Worm (Caenorhabditis elegans) whole organism, L4 larva: ENCODE data around the gene sre-26.

Experiments used
- F10B5.3 ChIP-seq: sonication (generic microtip); optimal IDR thresholded peaks from 2 replicates; lab custom pipeline; 2016; ENCODE audit warnings: mild to moderate bottlenecking, missing genetic modification characterization, missing compliant biosample characterization
- T26A8.4 ChIP-seq: fragments of 200-800 bp; sonication (Bioruptor generic); IDR thresholded peaks from 2 replicates; pipeline ENCODE4 v1.3.6; 2022; ENCODE audit warnings: missing genetic modification characterization, missing compliant biosample characterization
- Y48G9A.11 ChIP-seq: fragments of 200-800 bp; sonication (Bioruptor generic); IDR thresholded peaks from 2 replicates; pipeline ENCODE4 v1.3.6; 2022; ENCODE audit warnings: missing genetic modification reagents, missing genetic modification characterization, missing compliant biosample characterization
- Y75B8A.6 ChIP-seq: fragments of 200-800 bp; sonication (Bioruptor generic); IDR thresholded peaks from 2 replicates; pipeline ENCODE4 v1.3.6; 2022; ENCODE audit warnings: missing genetic modification reagents, missing genetic modification characterization, missing compliant biosample characterization
- ZK337.2 ChIP-seq: fragments of 200-800 bp; sonication (Bioruptor generic); IDR thresholded peaks from 2 replicates; pipeline ENCODE4 v1.3.6; 2022; ENCODE audit warnings: missing genetic modification reagents, missing genetic modification characterization, missing compliant biosample characterization
- aha-1 ChIP-seq: fragments of 150-350 bp; peaks from one replicate; lab custom pipeline; 2014; ENCODE audit warnings: missing biosample characterization, missing genetic modification characterization
- ceh-28 ChIP-seq: fragments of 150-350 bp; optimal IDR thresholded peaks from 2 replicates; lab custom pipeline; 2014; ENCODE audit warnings: missing biosample characterization, missing genetic modification reagents, missing genetic modification characterization
- ceh-82 ChIP-seq: sonication (generic microtip); optimal IDR thresholded peaks from 2 replicates; lab custom pipeline; 2017; ENCODE audit warnings: missing biosample characterization, missing genetic modification characterization
- ctbp-1 ChIP-seq: fragments of 200-800 bp; sonication (Bioruptor generic); IDR thresholded peaks from 2 replicates; pipeline ENCODE4 v1.3.6; 2022; ENCODE audit warnings: missing genetic modification reagents, missing genetic modification characterization, missing compliant biosample characterization
- daf-16 ChIP-seq, 3 experiments: sonication (generic microtip); optimal IDR thresholded peaks; 2 replicates each; lab custom pipeline; 2016 to 2017; ENCODE audit warnings: missing genetic modification characterization in 3 of 3, missing genetic modification reagents in 3 of 3, mild to moderate bottlenecking in 2 of 3, missing compliant biosample characterization in 2 of 3, missing biosample characterization in 1 of 3, moderate library complexity in 1 of 3
- dpl-1 ChIP-seq: fragments of 150-350 bp; optimal IDR thresholded peaks from 2 replicates; lab custom pipeline; 2014; ENCODE audit warnings: missing biosample characterization, missing genetic modification reagents, missing genetic modification characterization
- duxl-1 ChIP-seq: sonication (generic microtip); optimal IDR thresholded peaks from 2 replicates; lab custom pipeline; 2016; ENCODE audit warnings: mild to moderate bottlenecking, missing genetic modification characterization, moderate library complexity, missing compliant biosample characterization; ENCODE audit not compliant: poor library complexity
- egl-27 ChIP-seq: sonication (generic microtip); optimal IDR thresholded peaks from 3 replicates; lab custom pipeline; 2017; ENCODE audit warnings: missing biosample characterization, missing genetic modification reagents, missing genetic modification characterization
- egl-43 ChIP-seq: fragments of 200-800 bp; sonication (Bioruptor generic); IDR thresholded peaks from 2 replicates; pipeline ENCODE4 v1.3.6; 2022; ENCODE audit warnings: missing genetic modification reagents, missing genetic modification characterization, missing compliant biosample characterization
- hif-1 ChIP-seq, 2 experiments: sonication (generic microtip); optimal IDR thresholded peaks; 2 replicates each; lab custom pipeline; 2016 to 2017; ENCODE audit warnings: missing compliant biosample characterization in 2 of 2, missing genetic modification characterization in 2 of 2, missing genetic modification reagents in 2 of 2, missing genotype in 2 of 2, mild to moderate bottlenecking in 1 of 2
- hmg-1.1 ChIP-seq: fragments of 200-800 bp; sonication (Bioruptor generic); IDR thresholded peaks from 2 replicates; pipeline ENCODE4 v1.3.6; 2022; ENCODE audit warnings: missing genetic modification reagents, missing genetic modification characterization, missing compliant biosample characterization
- jun-1 ChIP-seq: fragments of 150-350 bp; optimal IDR thresholded peaks from 2 replicates; lab custom pipeline; 2014; ENCODE audit warnings: missing biosample characterization, missing genetic modification reagents, missing genetic modification characterization
- lin-39 ChIP-seq: fragments of 150-350 bp; optimal IDR thresholded peaks from 2 replicates; lab custom pipeline; 2014; ENCODE audit warnings: missing biosample characterization, missing genetic modification reagents, missing genetic modification characterization
- lir-3 ChIP-seq: sonication (generic microtip); optimal IDR thresholded peaks from 2 replicates; lab custom pipeline; 2016; ENCODE audit warnings: mild to moderate bottlenecking, missing genetic modification characterization, missing compliant biosample characterization
- lsy-2 ChIP-seq, 2 experiments: fragments of 150-350 bp in 1 of 2; sonication (generic microtip) in 1 of 2; optimal IDR thresholded peaks; 2 replicates each; lab custom pipeline; 2014 to 2017; ENCODE audit warnings: missing biosample characterization in 2 of 2, missing genetic modification characterization in 2 of 2
- mdt-29 ChIP-seq: fragments of 200-800 bp; sonication (Bioruptor generic); IDR thresholded peaks from 2 replicates; pipeline ENCODE4 v1.3.6; 2022; ENCODE audit warnings: missing genetic modification reagents, missing genetic modification characterization, missing compliant biosample characterization
- mes-2 ChIP-seq: sonication (generic microtip); optimal IDR thresholded peaks from 2 replicates; lab custom pipeline; 2016; ENCODE audit warnings: missing genotype, mild to moderate bottlenecking, missing genetic modification characterization, missing compliant biosample characterization; ENCODE audit not compliant: poor library complexity, severe bottlenecking
- mxl-2 ChIP-seq: fragments of 200-800 bp; sonication (Bioruptor generic); conservative IDR thresholded peaks from 2 replicates; pipeline ENCODE4 v1.3.6; 2022; ENCODE audit warnings: missing genetic modification reagents, missing genetic modification characterization, missing compliant biosample characterization
- nhr-11 ChIP-seq: fragments of 150-350 bp; optimal IDR thresholded peaks from 2 replicates; lab custom pipeline; 2014; ENCODE audit warnings: missing biosample characterization, missing genetic modification characterization
- nhr-237 ChIP-seq: sonication (generic microtip); optimal IDR thresholded peaks from 2 replicates; lab custom pipeline; 2017; ENCODE audit warnings: missing biosample characterization, missing genetic modification characterization
- nhr-6 ChIP-seq: fragments of 150-350 bp; optimal IDR thresholded peaks from 2 replicates; lab custom pipeline; 2014; ENCODE audit warnings: missing biosample characterization, missing genetic modification characterization
- nhr-77 ChIP-seq: fragments of 150-350 bp; optimal IDR thresholded peaks from 2 replicates; lab custom pipeline; 2014; ENCODE audit warnings: missing biosample characterization, missing genetic modification characterization
- pha-4 ChIP-seq, 2 experiments: fragments of 150-350 bp in 1 of 2; fragments of 200-800 bp in 1 of 2; sonication (Bioruptor generic) in 1 of 2; IDR thresholded peaks in 1 of 2; optimal IDR thresholded peaks in 1 of 2; 2 replicates each; pipeline versions ENCODE4 v1.3.6 to Lab custom; 2014 to 2022; ENCODE audit warnings: missing genetic modification characterization in 2 of 2, missing genetic modification reagents in 2 of 2, missing biosample characterization in 1 of 2, missing compliant biosample characterization in 1 of 2
- pqm-1 ChIP-seq: sonication (generic microtip); optimal IDR thresholded peaks from 2 replicates; lab custom pipeline; 2017; ENCODE audit warnings: missing biosample characterization, missing genetic modification characterization
- rbr-2 ChIP-seq: sonication (generic microtip); optimal IDR thresholded peaks from 2 replicates; lab custom pipeline; 2016; ENCODE audit warnings: missing genotype, missing genetic modification characterization, missing compliant biosample characterization
- saeg-2 ChIP-seq: fragments of 200-800 bp; sonication (Bioruptor generic); IDR thresholded peaks from 2 replicates; pipeline ENCODE4 v1.3.6; 2022; ENCODE audit warnings: missing genetic modification reagents, missing genetic modification characterization, missing compliant biosample characterization
- sdz-12 ChIP-seq: fragments of 200-800 bp; sonication (Bioruptor generic); optimal IDR thresholded peaks from 2 replicates; lab custom pipeline; 2018; ENCODE audit warnings: mild to moderate bottlenecking, missing genetic modification characterization, missing compliant biosample characterization
- tag-97 ChIP-seq: fragments of 200-800 bp; sonication (Bioruptor generic); IDR thresholded peaks from 2 replicates; pipeline ENCODE4 v1.3.6; 2022; ENCODE audit warnings: missing genetic modification characterization, missing compliant biosample characterization
- zfp-3 ChIP-seq: fragments of 200-800 bp; sonication (Bioruptor generic); conservative IDR thresholded peaks from 2 replicates; pipeline ENCODE4 v1.3.6; 2022; ENCODE audit warnings: missing genetic modification reagents, missing genetic modification characterization, missing compliant biosample characterization

sre-26 gene

DNA sequence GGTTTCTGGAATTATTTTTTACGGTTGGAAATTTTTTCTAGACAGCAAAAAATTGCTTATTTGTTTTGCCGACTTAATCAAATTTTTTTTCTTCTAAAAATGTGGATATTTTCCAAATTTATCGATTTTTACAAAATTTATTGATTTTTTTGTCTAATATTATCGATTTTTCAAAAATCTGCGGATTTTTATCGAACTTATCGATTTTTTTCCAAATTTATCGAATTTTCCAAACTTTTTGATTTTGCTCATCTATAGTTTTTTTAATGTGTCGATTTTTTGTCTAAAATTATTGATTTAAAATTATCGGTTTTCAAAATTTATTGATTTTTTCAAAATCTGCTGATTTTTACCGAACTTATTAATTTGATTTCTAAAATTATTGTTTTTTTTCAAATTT lies 26.2 kb downstream of the sre-26 start:
- TF ChIP-seq nhr-6 (tag; lab: Kevin White, UChicago) (no peak), aha-1 (tag; lab: Kevin White, UChicago) (peak; percentile 68), Y48G9A.11 (GFP tag; lab: Robert Waterston, UW) (no peak), ceh-28 (peak; percentile 89)

DNA sequence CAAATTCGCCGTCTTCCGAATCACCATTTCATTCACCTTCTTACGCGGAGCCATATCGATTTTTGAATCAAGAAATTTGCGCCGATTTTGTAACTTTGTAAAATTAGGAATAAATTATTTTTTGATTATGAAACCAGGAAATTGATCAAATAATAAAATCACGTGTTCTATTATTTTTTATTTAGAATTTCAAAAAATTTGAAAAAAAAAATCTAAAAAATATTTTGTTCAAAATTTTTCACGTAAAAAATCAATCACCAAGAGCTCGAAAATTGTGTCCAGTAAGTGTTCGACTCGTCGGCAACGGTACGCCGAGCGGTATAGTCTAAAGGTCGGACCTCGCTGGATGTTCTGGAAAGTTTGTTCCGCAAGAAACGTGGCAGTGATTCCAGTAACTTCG lies 26.7 kb downstream of the sre-26 start, which contains the start of gene Y57A10B.7:
Gene Y57A10B.7, minus strand, starts transcription at position 101 of the 400 bp plus-strand sequence.
- TF ChIP-seq nhr-11 (tag; lab: Kevin White, UChicago) (no peak), duxl-1 (tag; lab: Kevin White, UChicago) (no peak), rbr-2 (no peak), daf-16 (GFP tag; optimal IDR thresholded peaks at IDR 0.05; lab: Kevin White, UChicago) (no peak), daf-16 (tag; optimal IDR thresholded peaks at IDR 0.05; lab: Kevin White, UChicago) (no peak), pha-4 (GFP tag; IDR thresholded peaks at IDR 0.05; lab: Robert Waterston, UW) (no peak), pha-4 (tag; optimal IDR thresholded peaks at IDR 0.05; lab: Kevin White, UChicago) (no peak), egl-27 (no peak)

DNA sequence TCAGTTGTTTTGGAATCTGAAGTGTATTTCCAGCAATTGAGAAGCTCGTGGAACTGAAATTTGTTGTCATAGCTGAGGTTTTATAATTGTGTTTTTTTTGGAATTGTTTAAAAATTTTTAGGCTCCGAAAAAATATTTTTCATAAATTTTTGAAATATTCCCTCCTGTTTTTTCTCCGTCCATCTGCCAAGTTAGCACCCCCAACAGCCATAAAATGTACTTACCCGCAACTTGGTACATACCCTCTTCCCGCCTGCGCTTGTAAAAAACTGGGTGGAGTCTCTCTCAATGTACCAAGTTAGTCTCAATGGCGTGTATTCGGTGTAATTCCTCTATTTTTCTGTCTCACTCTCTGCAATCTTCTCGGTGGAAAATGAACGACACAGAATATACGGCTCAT lies 30.6 kb downstream of the sre-26 start, which contains the start of gene Y57A10B.6:
Gene Y57A10B.6, plus strand, starts transcription at position 301 of the 400 bp plus-strand sequence.
- TF ChIP-seq nhr-237 (tag; lab: Kevin White, UChicago) (no peak), saeg-2 (GFP tag; lab: Robert Waterston, UW) (no peak), mxl-2 (GFP tag; lab: Robert Waterston, UW) (no peak), dpl-1 (no peak), lin-39 (tag; lab: Kevin White, UChicago) (no peak), pha-4 (GFP tag; IDR thresholded peaks at IDR 0.05; lab: Robert Waterston, UW) (no peak), pha-4 (tag; optimal IDR thresholded peaks at IDR 0.05; lab: Kevin White, UChicago) (no peak), T26A8.4 (GFP tag; lab: Robert Waterston, UW) (no peak), mes-2 (tag; lab: Kevin White, UChicago) (no peak), lir-3 (tag; lab: Kevin White, UChicago) (no peak), jun-1 (tag; lab: Kevin White, UChicago) (no peak), pqm-1 (tag; lab: Kevin White, UChicago) (no peak), sdz-12 (GFP tag; lab: Kevin White, UChicago) (no peak), hmg-1.1 (no peak)

DNA sequence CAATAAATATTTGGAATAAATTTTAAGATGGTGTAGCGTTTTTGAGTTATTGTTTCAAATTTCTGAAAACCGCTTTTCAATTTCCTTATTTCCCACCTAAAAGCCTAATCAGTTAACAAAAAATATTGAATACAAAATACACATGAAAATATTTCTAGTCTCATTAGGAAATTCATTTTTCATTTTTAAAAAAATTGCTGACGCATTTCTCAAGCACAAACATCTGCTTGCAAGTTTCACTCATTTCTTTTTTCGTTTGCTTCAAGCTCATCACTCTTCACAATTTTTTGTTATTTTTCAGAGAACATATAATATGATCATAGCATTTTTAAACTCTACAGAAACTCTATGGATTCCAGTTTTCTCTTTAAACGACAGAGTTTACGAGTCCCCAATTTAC lies 32.4 kb downstream of the sre-26 start, which contains the start of gene sre-41:
Gene sre-41, plus strand, starts transcription at position 301 of the 400 bp plus-strand sequence.
- TF ChIP-seq hif-1 (tag; optimal IDR thresholded peaks at IDR 0.05; lab: Kevin White, UChicago), result no peak
- no peak for TF ChIP-seq mdt-29 (GFP tag; lab: Robert Waterston, UW)
- no peak for TF ChIP-seq zfp-3
- TF ChIP-seq F10B5.3 (tag; lab: Kevin White, UChicago), result no peak
- no peak for TF ChIP-seq egl-43 (GFP tag; lab: Robert Waterston, UW)
- no peak for TF ChIP-seq ctbp-1 (GFP tag; lab: Robert Waterston, UW)
- no peak for TF ChIP-seq ZK337.2 (GFP tag; lab: Robert Waterston, UW)
- TF ChIP-seq ceh-82, result no peak
- no peak for TF ChIP-seq nhr-77 (tag; lab: Kevin White, UChicago)
- TF ChIP-seq tag-97 (GFP tag; lab: Robert Waterston, UW), result no peak
- TF ChIP-seq Y48G9A.11 (GFP tag; lab: Robert Waterston, UW), result no peak

DNA sequence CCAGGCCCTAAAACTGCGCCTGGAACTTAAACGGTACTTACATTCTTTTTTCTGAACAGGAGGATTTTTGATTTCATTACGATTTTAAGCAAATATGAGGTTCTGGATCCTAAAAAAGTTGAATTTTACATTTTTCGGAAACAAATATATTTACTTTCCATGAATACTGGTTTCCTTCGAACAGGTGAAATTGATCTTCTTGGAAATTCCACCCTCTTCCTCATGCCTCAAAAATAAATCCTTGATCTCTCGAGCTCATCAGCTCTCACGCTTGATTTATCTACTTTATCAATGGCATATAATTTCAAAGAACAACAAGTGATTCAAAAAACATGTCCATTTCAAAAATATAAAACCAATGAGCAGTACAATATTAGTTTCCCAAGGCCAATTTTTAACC lies 32.9 kb downstream of the sre-26 start:
- no peak for TF ChIP-seq hif-1 (tag; optimal IDR thresholded peaks at IDR 0.05; lab: Kevin White, UChicago)
- no peak for TF ChIP-seq lsy-2 (tag; optimal IDR thresholded peaks at IDR 0.05; lab: Kevin White, UChicago)
- no peak for TF ChIP-seq Y75B8A.6
